Worm (Caenorhabditis elegans): ENCODE data around the gene fbxa-65.

The fbxa-65 gene

DNA sequence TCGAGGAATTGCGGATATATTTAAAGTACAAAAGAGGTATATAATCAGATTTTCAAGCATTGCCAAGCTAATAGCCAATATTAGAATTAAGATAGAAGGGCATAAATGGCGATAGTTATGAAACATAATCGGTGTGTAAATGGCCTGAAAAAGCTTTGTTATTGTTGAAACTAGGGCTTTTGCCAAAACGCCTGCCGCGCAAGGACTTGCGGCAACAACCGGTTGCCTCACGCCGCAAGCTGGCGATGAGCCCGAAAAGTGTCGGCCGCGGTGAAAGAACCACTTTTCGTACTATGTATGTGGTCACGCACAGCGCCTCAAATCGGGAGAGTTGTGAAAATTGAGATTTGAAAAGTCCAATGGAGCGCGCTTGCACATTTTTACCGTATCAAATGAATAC lies 46.8 kb downstream of the fbxa-65 start:
- TF ChIP-seq hlh-30 (tag; optimal IDR thresholded peaks at IDR 0.05; ENCODE audit: insufficient read depth) (no peak), daf-8 (GFP tag; IDR thresholded peaks at IDR 0.05) (no peak), madf-5 (GFP tag; IDR thresholded peaks at IDR 0.05) (peak in 1 of 2 experiments; percentile 70; a peak in 1 of 4 replicates), nhr-111 (GFP tag; optimal IDR thresholded peaks at IDR 0.05) (no peak)

DNA sequence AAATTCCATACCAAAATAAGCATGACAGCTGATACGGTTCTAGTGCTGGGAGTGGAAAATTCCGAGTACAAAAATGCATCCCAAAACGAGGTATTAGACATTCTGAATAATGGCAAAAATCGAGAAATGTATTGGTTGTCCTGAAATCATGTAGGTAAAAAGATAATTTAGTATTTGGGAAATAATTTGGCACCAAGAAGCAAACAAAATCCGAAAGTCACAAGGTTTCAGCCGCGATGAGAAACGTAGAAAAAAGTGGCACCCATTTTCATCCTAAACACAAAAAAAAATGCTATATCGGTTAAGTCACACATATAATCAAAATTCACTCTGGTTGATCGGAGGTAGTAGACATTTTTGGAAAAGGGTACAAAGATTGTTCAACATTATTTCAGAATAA lies 48.5 kb downstream of the fbxa-65 start, which contains the start of gene srx-122:
TSS of gene srx-122 (minus strand) at position 101 of the 400 bp plus-strand sequence.
- no peak for TF ChIP-seq mdt-29 (GFP tag; IDR thresholded peaks at IDR 0.05)
- TF ChIP-seq nhr-42 (GFP tag; IDR thresholded peaks at IDR 0.05) = no peak
- TF ChIP-seq Y105C5A.15 (GFP tag; IDR thresholded peaks at IDR 0.05) = no peak
- TF ChIP-seq mes-2 (tag; optimal IDR thresholded peaks at IDR 0.05; ENCODE audit: poor library complexity, severe bottlenecking) = no peak
- TF ChIP-seq spr-1 (tag; optimal IDR thresholded peaks at IDR 0.05) = no peak
- no peak for TF ChIP-seq ceh-44 (GFP tag; IDR thresholded peaks at IDR 0.05)
- TF ChIP-seq mdl-1 (tag; optimal IDR thresholded peaks at IDR 0.05) = no peak

DNA sequence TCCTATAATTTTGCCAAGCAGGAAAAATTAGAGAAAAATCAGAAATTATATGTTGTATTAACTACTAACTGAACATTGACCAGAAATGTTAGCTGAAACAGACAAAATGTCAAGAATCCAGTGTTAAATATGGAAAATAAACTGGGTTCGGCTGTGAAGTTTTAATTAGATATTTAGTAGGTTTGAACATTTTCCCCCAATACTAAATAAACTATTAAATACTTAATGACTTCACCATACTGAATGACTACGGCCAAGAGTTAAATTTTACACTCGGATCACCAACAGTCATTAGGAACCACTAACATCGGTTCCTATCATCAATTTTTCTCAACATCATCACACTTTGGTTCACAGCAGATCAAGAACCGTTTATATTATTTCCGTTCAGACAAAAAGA lies 50.9 kb downstream of the fbxa-65 start:
- peak in 1 of 2 experiments; percentile 94 for TF ChIP-seq unc-62 (GFP tag; optimal IDR thresholded peaks at IDR 0.05 in 1 of 2)
- no peak for TF ChIP-seq unc-62 (tag; optimal IDR thresholded peaks at IDR 0.05)
- TF ChIP-seq nhr-10 (tag; optimal IDR thresholded peaks at IDR 0.05) = no peak
